Worm (Caenorhabditis elegans): Measurements from ENCODE around the gene cest-4.

- TF ChIP-seq hnd-1 (tag; optimal IDR thresholded peaks at IDR 0.05) (no peak), tbx-11 (GFP tag; IDR thresholded peaks at IDR 0.05) (no peak), ets-7 (tag; optimal IDR thresholded peaks at IDR 0.05) (no peak), ama-1 (optimal IDR thresholded peaks at IDR 0.05) (no peak), ceh-36 (tag; optimal IDR thresholded peaks at IDR 0.05) (no peak), hmg-4 (GFP tag; optimal IDR thresholded peaks at IDR 0.05) (no peak), pes-1 (GFP tag; IDR thresholded peaks at IDR 0.05) (no peak)
These were observed 7.6 kb upstream of the cest-4 start for ce11 chrIV:6809756-6810155.
